Worm (Caenorhabditis elegans): ENCODE data around the gene Y39B6A.41.

Gene Y39B6A.41

DNA sequence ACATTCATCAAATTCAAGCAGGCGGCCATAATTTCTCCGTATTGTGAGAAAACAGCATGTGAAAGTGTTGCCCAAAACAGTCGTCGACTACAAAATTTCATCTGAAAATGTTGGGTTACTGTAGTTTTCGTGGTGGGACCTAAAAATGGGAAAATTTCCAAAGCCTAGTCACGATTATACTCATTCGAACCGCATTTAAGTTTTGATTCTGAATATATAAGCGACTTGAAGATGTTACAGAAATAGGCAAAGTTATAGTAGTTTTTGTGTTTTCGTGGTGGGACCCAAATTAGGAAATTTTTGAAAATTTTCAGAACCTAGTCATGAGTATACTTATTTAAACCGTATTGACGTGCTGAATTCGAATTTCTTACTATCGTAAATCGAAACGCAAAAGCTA is at the start of gene Y39B6A.41:
Y39B6A.41 (minus strand) TSS at position 101 of the 400 bp plus-strand sequence.
- no peak for TF ChIP-seq nfya-1 (tag; optimal IDR thresholded peaks at IDR 0.05; ENCODE audit: borderline replicate concordance, insufficient read depth)
- no peak for TF ChIP-seq ztf-6 (GFP tag; IDR thresholded peaks at IDR 0.05)

DNA sequence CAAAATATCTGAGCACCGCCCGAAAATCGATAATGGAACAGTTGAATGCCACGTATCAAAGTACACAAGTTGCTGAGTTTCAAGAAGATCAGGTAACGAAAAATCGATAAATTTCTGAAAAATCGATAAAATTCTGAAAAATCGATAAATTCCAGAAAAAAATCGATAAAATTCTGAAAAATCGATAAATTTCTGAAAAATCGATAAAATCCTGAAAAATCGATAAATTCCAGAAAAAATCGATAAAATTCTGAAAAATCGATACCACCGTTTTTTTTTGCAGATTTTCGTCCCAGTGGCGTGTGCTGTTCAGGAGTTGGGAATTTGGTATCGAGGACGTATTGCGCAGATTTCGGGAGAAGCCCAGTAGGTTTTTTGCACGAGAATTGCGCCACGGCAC is 49.6 kb upstream of the Y39B6A.41 start:
- TF ChIP-seq lag-1 (GFP tag; IDR thresholded peaks at IDR 0.05) (no peak), F37B4.10 (GFP tag; IDR thresholded peaks at IDR 0.05) (no peak), sptf-2 (GFP tag; optimal IDR thresholded peaks at IDR 0.05) (no peak), madf-6 (GFP tag; IDR thresholded peaks at IDR 0.05) (no peak), F39B2.1 (GFP tag; IDR thresholded peaks at IDR 0.05) (no peak), attf-6 (GFP tag; IDR thresholded peaks at IDR 0.05) (no peak), snpc-4 (GFP tag; optimal IDR thresholded peaks at IDR 0.05) (no peak), snpc-4 (tag; optimal IDR thresholded peaks at IDR 0.05) (no peak), nfya-2 (GFP tag; IDR thresholded peaks at IDR 0.05) (no peak), unc-62 (GFP tag; optimal IDR thresholded peaks at IDR 0.05) (no peak), let-526 (GFP tag; IDR thresholded peaks at IDR 0.05) (no peak), hmg-1.2 (GFP tag; IDR thresholded peaks at IDR 0.05) (no peak), efl-1 (GFP tag; optimal IDR thresholded peaks at IDR 0.05) (no peak), sea-2 (GFP tag; IDR thresholded peaks at IDR 0.05) (no peak), lin-26 (GFP tag; IDR thresholded peaks at IDR 0.05) (no peak), unc-130 (GFP tag; optimal IDR thresholded peaks at IDR 0.05) (no peak), repo-1 (tag; optimal IDR thresholded peaks at IDR 0.05) (no peak), lsl-1 (GFP tag; optimal IDR thresholded peaks at IDR 0.05) (no peak), tbp1 (GFP tag; optimal IDR thresholded peaks at IDR 0.05) (no peak), lin-54 (GFP tag; optimal IDR thresholded peaks at IDR 0.05) (no peak)

DNA sequence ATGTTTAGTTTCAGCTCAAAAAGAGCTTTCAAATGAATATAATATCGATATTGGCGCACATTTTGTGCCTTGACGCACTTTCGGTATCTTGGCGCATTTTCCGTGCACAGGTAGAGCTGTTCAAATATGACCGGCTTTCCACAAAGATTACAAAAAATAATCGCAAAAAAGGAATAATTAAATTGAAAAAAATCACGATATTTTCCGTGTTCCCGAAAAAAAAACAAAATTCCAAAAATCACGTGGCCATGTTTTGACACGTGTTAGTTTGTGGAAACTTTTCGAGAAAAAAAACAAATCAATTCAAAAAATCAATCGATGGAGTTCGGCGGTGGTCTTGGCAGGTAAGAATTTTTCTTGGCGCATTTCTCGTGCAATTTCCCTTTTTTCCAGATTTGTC is 48.4 kb upstream of the Y39B6A.41 start, which contains the start of gene Y39B6A.25:
Y39B6A.25 (plus strand) TSS at position 301 of the 400 bp plus-strand sequence.
- TF ChIP-seq ztf-22 (GFP tag; optimal IDR thresholded peaks at IDR 0.05) (no peak), unc-130 (GFP tag; optimal IDR thresholded peaks at IDR 0.05) (no peak), B0261.1 (tag; optimal IDR thresholded peaks at IDR 0.05) (no peak), nhr-27 (tag; optimal IDR thresholded peaks at IDR 0.05) (no peak), hlh-26 (GFP tag; conservative IDR thresholded peaks at IDR 0.05) (no peak), ceh-79 (tag; optimal IDR thresholded peaks at IDR 0.05) (no peak), sea-2 (GFP tag; IDR thresholded peaks at IDR 0.05) (no peak), nhr-90 (tag; optimal IDR thresholded peaks at IDR 0.05) (no peak), ceh-27 (GFP tag; optimal IDR thresholded peaks at IDR 0.05) (no peak), nfyb-1 (GFP tag; IDR thresholded peaks at IDR 0.05) (no peak), aptf-2 (GFP tag; conservative IDR thresholded peaks at IDR 0.05) (no peak), hmg-1.2 (GFP tag; IDR thresholded peaks at IDR 0.05) (no peak), Y56A3A.18 (GFP tag; IDR thresholded peaks at IDR 0.05) (no peak), F57A8.1 (GFP tag; optimal IDR thresholded peaks at IDR 0.05) (no peak), ztf-28 (GFP tag; IDR thresholded peaks at IDR 0.05) (no peak), ztf-18 (tag; optimal IDR thresholded peaks at IDR 0.05) (no peak), ceh-40 (GFP tag; IDR thresholded peaks at IDR 0.05) (no peak), dpl-1 (GFP tag; optimal IDR thresholded peaks at IDR 0.05) (no peak), lsl-1 (GFP tag; optimal IDR thresholded peaks at IDR 0.05) (no peak)

Data from whole organism, young adult.